Fruit fly (Drosophila melanogaster): ENCODE measurements around the gene retm.

Gene retm

DNA sequence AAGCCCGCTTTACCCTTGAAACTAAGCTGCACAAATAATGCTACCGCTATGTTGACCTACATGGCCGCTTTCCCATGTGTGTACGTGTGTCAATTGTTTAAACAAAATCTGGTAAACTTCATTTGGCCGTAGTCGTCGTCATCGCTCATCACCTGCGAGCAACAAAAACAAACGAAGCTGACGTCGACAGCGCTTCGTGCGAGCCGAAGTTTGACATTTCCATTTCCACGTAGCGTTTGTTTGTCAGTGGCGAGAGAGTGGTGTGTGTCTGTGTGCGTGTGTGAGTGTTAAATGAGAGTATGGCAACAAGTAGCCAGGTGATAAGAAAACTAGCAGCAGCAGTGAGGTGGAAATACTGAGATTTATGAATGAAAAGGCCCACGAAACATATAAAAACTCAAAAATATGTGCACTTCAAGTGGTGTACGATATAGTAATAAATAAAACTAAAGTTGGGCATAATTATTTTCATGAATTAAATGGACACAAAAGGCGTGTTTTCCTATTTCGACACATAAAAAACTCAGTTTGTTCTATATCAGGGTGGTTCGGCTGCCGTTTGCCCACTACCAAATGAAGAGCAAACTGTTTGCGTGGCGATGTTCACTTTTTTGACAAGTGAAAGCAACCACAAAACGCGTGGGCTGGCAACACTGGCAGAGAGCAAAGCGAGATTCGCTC lies 23.6 kb upstream of the retm start:
- TF ChIP-seq CG8301 (tag; optimal IDR thresholded peaks at IDR 0.05): peak; percentile 14
- peak; percentile 55 for TF ChIP-seq CG12605 (GFP tag; IDR thresholded peaks at IDR 0.05)
- no peak for TF ChIP-seq Pif1B (GFP tag; optimal IDR thresholded peaks at IDR 0.05)
- no peak for TF ChIP-seq fd96Ca (GFP tag; IDR thresholded peaks at IDR 0.05)
- no peak for TF ChIP-seq CG34367 (tag; optimal IDR thresholded peaks at IDR 0.05)
- no peak for TF ChIP-seq CG10348 (GFP tag; IDR thresholded peaks at IDR 0.05)
- TF ChIP-seq CG9948 (tag; optimal IDR thresholded peaks at IDR 0.05): no peak
- TF ChIP-seq gl (tag; optimal IDR thresholded peaks at IDR 0.05): no peak
- no peak for TF ChIP-seq CG15710 (tag; optimal IDR thresholded peaks at IDR 0.05)
- TF ChIP-seq Pif1A (GFP tag; optimal IDR thresholded peaks at IDR 0.05): no peak
- no peak for TF ChIP-seq Snoo (tag; optimal IDR thresholded peaks at IDR 0.05)
- no peak for TF ChIP-seq D1 (tag; optimal IDR thresholded peaks at IDR 0.05)
- no peak for TF ChIP-seq CG13204 (GFP tag; optimal IDR thresholded peaks at IDR 0.05)
- TF ChIP-seq EcR (GFP tag; optimal IDR thresholded peaks at IDR 0.05): peak; percentile 5
- peak; percentile 25 for TF ChIP-seq CG14655 (GFP tag; optimal IDR thresholded peaks at IDR 0.05)
- TF ChIP-seq rn (GFP tag; IDR thresholded peaks at IDR 0.05): no peak
- no peak for TF ChIP-seq Ets98B (GFP tag; IDR thresholded peaks at IDR 0.05)
- TF ChIP-seq CG32121 (GFP tag; IDR thresholded peaks at IDR 0.05): no peak; the same call in 1 of the 2 replicates

DNA sequence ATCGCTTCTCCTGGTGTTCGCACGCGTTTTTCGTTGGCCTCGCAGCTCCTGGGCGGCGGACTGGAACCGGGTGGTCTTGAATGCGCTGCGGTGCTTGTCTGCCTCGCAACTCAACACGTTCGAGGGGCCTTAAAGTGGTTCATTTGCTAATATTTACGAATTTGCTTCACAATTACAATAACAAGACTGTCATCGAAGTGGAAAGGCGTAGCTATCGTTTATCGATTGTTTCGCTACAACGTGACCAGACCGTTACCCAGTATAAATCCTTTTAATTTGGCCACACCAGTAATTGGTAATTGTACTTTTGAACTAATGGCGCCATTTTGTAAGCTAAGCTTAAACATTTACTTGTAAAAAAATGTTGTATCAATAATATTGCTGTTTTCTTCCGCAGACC lies 21.0 kb upstream of the retm start, which contains the start of gene CG9536:
Gene CG9536, minus strand, starts transcription at position 223 of the 400 bp plus-strand sequence.
- no peak for TF ChIP-seq Ets98B (GFP tag; IDR thresholded peaks at IDR 0.05)
- TF ChIP-seq CG34367 (tag; optimal IDR thresholded peaks at IDR 0.05): no peak
- TF ChIP-seq CG10348 (GFP tag; IDR thresholded peaks at IDR 0.05): no peak
- no peak for TF ChIP-seq fd96Ca (GFP tag; IDR thresholded peaks at IDR 0.05)
- no peak for TF ChIP-seq CG9948 (tag; optimal IDR thresholded peaks at IDR 0.05)
- no peak for TF ChIP-seq gl (tag; optimal IDR thresholded peaks at IDR 0.05)
- no peak for TF ChIP-seq Pif1B (GFP tag; optimal IDR thresholded peaks at IDR 0.05)
- TF ChIP-seq Snoo (tag; optimal IDR thresholded peaks at IDR 0.05): no peak
- TF ChIP-seq CG8159 (tag; optimal IDR thresholded peaks at IDR 0.05): no peak
- TF ChIP-seq CG13204 (GFP tag; optimal IDR thresholded peaks at IDR 0.05): no peak
- TF ChIP-seq CG14655 (GFP tag; optimal IDR thresholded peaks at IDR 0.05): no peak
- no peak for TF ChIP-seq D1 (tag; optimal IDR thresholded peaks at IDR 0.05)
- no peak for TF ChIP-seq EcR (GFP tag; optimal IDR thresholded peaks at IDR 0.05)
- no peak for TF ChIP-seq CG12605 (GFP tag; IDR thresholded peaks at IDR 0.05)
- no peak for TF ChIP-seq CG17806 (tag; optimal IDR thresholded peaks at IDR 0.05)
- no peak for TF ChIP-seq Pif1A (GFP tag; optimal IDR thresholded peaks at IDR 0.05)
- TF ChIP-seq CG32121 (GFP tag; IDR thresholded peaks at IDR 0.05): no peak
- TF ChIP-seq CG4496 (GFP tag; IDR thresholded peaks at IDR 0.05): no peak
- no peak for TF ChIP-seq rn (GFP tag; IDR thresholded peaks at IDR 0.05)
- TF ChIP-seq CG8301 (tag; optimal IDR thresholded peaks at IDR 0.05): no peak

DNA sequence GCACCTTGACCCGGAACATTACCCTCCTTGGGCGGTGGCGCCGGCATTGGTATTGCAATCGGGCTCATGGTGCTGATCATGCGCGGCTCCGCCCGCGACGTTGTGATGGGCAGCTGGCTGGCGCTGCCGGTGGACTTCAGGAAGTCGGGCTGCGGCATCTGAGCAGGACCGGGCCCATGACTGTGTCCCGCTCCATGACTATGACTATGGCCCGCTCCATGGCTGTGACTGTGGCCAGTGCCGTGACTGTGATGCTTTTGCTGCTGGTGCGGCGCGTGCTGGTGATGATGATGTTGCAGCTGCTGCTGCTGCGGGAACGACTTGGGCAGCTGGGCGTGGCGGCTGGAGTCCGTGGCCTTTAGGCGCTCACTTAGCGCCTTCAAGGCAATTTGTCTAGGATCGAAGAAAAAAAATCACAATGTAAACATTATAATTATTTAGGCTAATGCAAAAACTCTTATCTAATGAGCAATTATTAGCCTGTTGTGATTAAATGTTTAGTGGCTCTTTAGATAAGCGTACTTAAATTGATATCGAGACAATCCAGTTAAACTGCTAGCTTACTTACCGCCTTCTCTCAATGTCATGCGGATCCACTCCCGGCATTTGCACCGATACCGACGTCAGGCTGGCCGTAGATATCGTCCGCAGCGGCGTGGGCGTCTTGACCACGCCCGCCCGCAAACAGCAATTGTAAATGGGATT lies 19.3 kb upstream of the retm start:
- TF ChIP-seq Pif1B (GFP tag; optimal IDR thresholded peaks at IDR 0.05) (no peak), CG12605 (GFP tag; IDR thresholded peaks at IDR 0.05) (no peak), fd96Ca (GFP tag; IDR thresholded peaks at IDR 0.05) (0 out of 3 replicates have a peak, but pooled peaks have one; percentile 10)

DNA sequence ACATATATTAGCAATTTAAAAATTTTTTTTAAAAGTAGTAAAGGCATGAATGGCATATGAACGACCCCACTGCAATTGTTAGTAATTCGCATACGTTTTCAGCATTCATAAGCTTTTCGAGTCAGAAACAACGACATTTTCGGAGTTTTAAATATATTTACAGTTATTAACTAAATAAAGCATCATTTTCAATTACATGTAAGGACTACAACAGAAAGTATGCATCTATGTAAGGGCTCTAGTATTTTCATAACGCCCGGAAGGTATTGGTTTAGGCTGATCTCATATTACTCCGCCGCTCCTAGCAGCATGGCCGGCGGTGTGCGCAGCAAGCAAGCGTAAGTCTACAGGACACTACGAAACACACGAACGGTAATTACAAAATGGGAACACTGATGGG lies 18.6 kb upstream of the retm start:
- TF ChIP-seq Pif1A (GFP tag; optimal IDR thresholded peaks at IDR 0.05) (no peak), CG4496 (GFP tag; IDR thresholded peaks at IDR 0.05) (no peak), EcR (GFP tag; optimal IDR thresholded peaks at IDR 0.05) (no peak), Ets98B (GFP tag; IDR thresholded peaks at IDR 0.05) (no peak), fd96Ca (GFP tag; IDR thresholded peaks at IDR 0.05) (no peak), CG10348 (GFP tag; IDR thresholded peaks at IDR 0.05) (no peak)

DNA sequence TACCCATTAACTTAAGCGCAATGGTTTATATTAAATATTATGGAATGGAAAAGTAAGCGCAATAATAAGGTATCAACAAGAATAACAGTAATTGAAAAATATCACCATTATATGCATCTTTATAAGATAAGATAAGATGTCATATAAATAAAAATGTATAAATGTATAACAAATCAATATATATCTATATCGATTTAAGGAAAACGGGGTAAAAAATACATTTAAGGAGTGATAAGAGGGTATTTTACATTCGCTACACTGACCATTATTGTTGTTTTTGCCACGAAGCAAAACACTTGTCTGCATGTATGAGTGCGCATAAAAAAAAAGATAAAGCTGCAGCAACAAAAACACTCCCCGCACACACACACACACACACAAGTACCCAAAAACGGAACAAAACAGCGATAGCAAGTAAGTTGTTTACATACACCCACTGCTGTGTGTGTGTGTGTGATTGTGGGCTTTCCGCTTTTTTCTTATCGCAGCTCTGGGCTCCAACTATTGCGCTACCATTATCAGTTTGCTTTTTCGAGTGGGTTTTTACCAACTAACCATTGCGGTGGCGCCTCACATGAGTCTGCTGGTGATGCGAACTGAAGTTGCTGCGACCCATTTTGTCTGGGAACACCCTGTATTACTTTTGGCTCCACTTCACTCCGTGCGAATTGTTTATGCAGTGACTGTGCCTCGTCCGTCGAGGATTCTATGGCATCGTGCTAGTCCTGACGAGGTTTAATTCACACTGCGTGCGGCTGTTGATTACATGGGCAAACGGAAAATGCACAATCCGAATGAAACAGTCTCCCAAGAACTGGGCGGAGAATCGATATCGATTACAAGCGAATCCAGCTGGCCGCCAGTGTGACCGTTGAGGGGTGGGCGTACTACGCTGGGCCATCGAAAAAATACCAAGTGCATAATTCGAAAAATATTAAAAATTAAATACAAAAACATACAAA lies 17.6 kb upstream of the retm start, which contains the start of gene mmy:
Gene mmy, minus strand, starts transcription at position 829 of the 962 bp plus-strand sequence.
- peak; percentile 75 for TF ChIP-seq CG12605 (GFP tag; IDR thresholded peaks at IDR 0.05)
- peak; percentile 44 for TF ChIP-seq CG13204 (GFP tag; optimal IDR thresholded peaks at IDR 0.05)
- peak; percentile 71 for TF ChIP-seq CG8301 (tag; optimal IDR thresholded peaks at IDR 0.05)
- TF ChIP-seq CG34367 (tag; optimal IDR thresholded peaks at IDR 0.05): peak; percentile 44
- peak; percentile 23 for TF ChIP-seq gl (tag; optimal IDR thresholded peaks at IDR 0.05)
- no peak for TF ChIP-seq CG10348 (GFP tag; IDR thresholded peaks at IDR 0.05)
- peak; percentile 38; the same call in 1 of the 2 replicates for TF ChIP-seq rn (GFP tag; IDR thresholded peaks at IDR 0.05)
- peak; percentile 74 for TF ChIP-seq Ets98B (GFP tag; IDR thresholded peaks at IDR 0.05)
- TF ChIP-seq CG8159 (tag; optimal IDR thresholded peaks at IDR 0.05): peak; percentile 83
- peak; percentile 56 for TF ChIP-seq Snoo (tag; optimal IDR thresholded peaks at IDR 0.05)
- TF ChIP-seq CG4496 (GFP tag; IDR thresholded peaks at IDR 0.05): peak; percentile 82
- peak; percentile 57 for TF ChIP-seq CG17806 (tag; optimal IDR thresholded peaks at IDR 0.05)
- TF ChIP-seq EcR (GFP tag; optimal IDR thresholded peaks at IDR 0.05): no peak
- TF ChIP-seq CG32121 (GFP tag; IDR thresholded peaks at IDR 0.05): peak; percentile 67; the same call in 1 of the 2 replicates
- TF ChIP-seq fd96Ca (GFP tag; IDR thresholded peaks at IDR 0.05): peak; percentile 79; the same call in 2 of the 3 replicates
- TF ChIP-seq CG15710 (tag; optimal IDR thresholded peaks at IDR 0.05): peak; percentile 77
- TF ChIP-seq Pif1B (GFP tag; optimal IDR thresholded peaks at IDR 0.05): peak; percentile 34
- TF ChIP-seq CG14655 (GFP tag; optimal IDR thresholded peaks at IDR 0.05): peak; percentile 72
- TF ChIP-seq D1 (tag; optimal IDR thresholded peaks at IDR 0.05): no peak
- peak; percentile 58 for TF ChIP-seq Pif1A (GFP tag; optimal IDR thresholded peaks at IDR 0.05)
- TF ChIP-seq CG9948 (tag; optimal IDR thresholded peaks at IDR 0.05): peak; percentile 75
